Worm (Caenorhabditis elegans) whole organism, late embryonic: ENCODE measurements around the gene T03F6.4.

ENCODE experiments used
- ceh-2 ChIP-seq: sonication (generic microtip); optimal IDR thresholded peaks from 2 replicates; lab custom pipeline; 2016; ENCODE audit warnings: missing genotype, missing genetic modification characterization, missing compliant biosample characterization
- ceh-31 ChIP-seq: sonication (generic microtip); optimal IDR thresholded peaks from 2 replicates; lab custom pipeline; 2016; ENCODE audit warnings: missing genetic modification characterization, missing compliant biosample characterization
- dve-1 ChIP-seq: sonication (generic microtip); optimal IDR thresholded peaks from 2 replicates; lab custom pipeline; 2017; ENCODE audit warnings: antibody characterized with exemption, mild to moderate bottlenecking, missing genetic modification characterization, missing compliant biosample characterization
- hlh-13 ChIP-seq: fragments of 200-800 bp; sonication (Bioruptor generic); optimal IDR thresholded peaks from 2 replicates; lab custom pipeline; 2018; ENCODE audit warnings: mild to moderate bottlenecking, missing genetic modification characterization, missing compliant biosample characterization
- hlh-30 ChIP-seq: sonication (generic microtip); optimal IDR thresholded peaks from 2 replicates; lab custom pipeline; 2017; ENCODE audit warnings: antibody characterized with exemption, missing genetic modification characterization, missing compliant biosample characterization; ENCODE audit not compliant: insufficient read depth
- nhr-11 ChIP-seq: fragments of 150-350 bp; optimal IDR thresholded peaks from 2 replicates; lab custom pipeline; 2014; ENCODE audit warnings: missing biosample characterization, missing genetic modification characterization
- pag-3 ChIP-seq: sonication (generic microtip); optimal IDR thresholded peaks from 2 replicates; lab custom pipeline; 2016; ENCODE audit warnings: missing compliant biosample characterization, missing genetic modification characterization, borderline replicate concordance
- sox-4 ChIP-seq: sonication (generic microtip); optimal IDR thresholded peaks from 2 replicates; lab custom pipeline; 2017; ENCODE audit warnings: mild to moderate bottlenecking, missing genetic modification characterization, inconsistent platforms, missing compliant biosample characterization
- tbx-2 ChIP-seq: sonication (generic microtip); optimal IDR thresholded peaks from 2 replicates; lab custom pipeline; 2016; ENCODE audit warnings: missing genetic modification characterization, missing compliant biosample characterization
- unc-86 ChIP-seq: sonication (generic microtip); optimal IDR thresholded peaks from 2 replicates; lab custom pipeline; 2016; ENCODE audit warnings: missing genetic modification characterization, missing compliant biosample characterization
- ztf-16 ChIP-seq: sonication (generic microtip); optimal IDR thresholded peaks from 2 replicates; lab custom pipeline; 2017; ENCODE audit warnings: missing genetic modification characterization, missing compliant biosample characterization

ce11 chrIII:13347782-13348327 lies 38.1 kb upstream of the T03F6.4 start:
- TF ChIP-seq tbx-2 (no peak), nhr-11 (no peak), unc-86 (no peak), ceh-31 (tag; lab: Kevin White, UChicago) (no peak), hlh-13 (GFP tag; lab: Kevin White, UChicago) (no peak), ztf-16 (no peak), pag-3 (tag; lab: Kevin White, UChicago) (no peak), dve-1 (tag; lab: Kevin White, UChicago) (no peak), sox-4 (no peak), hlh-30 (tag; lab: Kevin White, UChicago) (no peak), ceh-2 (tag; lab: Kevin White, UChicago) (no peak)
